Worm (Caenorhabditis elegans) whole organism, mixed stage, embryonic: ENCODE results near the gene EGAP2.1.

Experiments used
- M03D4.4 ChIP-seq: sonication (generic microtip); optimal IDR thresholded peaks from 2 replicates; lab custom pipeline; 2017; ENCODE audit warnings: mild to moderate bottlenecking, missing genetic modification characterization, missing compliant biosample characterization
- bed-3 ChIP-seq: fragments of 200-800 bp; sonication (Bioruptor generic); optimal IDR thresholded peaks from 3 replicates; lab custom pipeline; 2018; ENCODE audit warnings: mild to moderate bottlenecking, missing genetic modification characterization, moderate library complexity, missing compliant biosample characterization
- blmp-1 ChIP-seq: fragments of 150-350 bp; optimal IDR thresholded peaks from 2 replicates; lab custom pipeline; 2014; ENCODE audit warnings: missing biosample characterization, missing genetic modification characterization
- ceh-39 ChIP-seq: fragments of 150-350 bp; optimal IDR thresholded peaks from 2 replicates; lab custom pipeline; 2014; ENCODE audit warnings: missing biosample characterization, missing genetic modification characterization
- ceh-43 ChIP-seq: fragments of 200-800 bp; sonication (Bioruptor generic); optimal IDR thresholded peaks from 2 replicates; lab custom pipeline; 2018; ENCODE audit warnings: mild to moderate bottlenecking, missing genetic modification characterization, moderate library complexity, missing compliant biosample characterization
- ceh-83 ChIP-seq: fragments of 200-800 bp; sonication (Bioruptor generic); optimal IDR thresholded peaks from 2 replicates; lab custom pipeline; 2018; ENCODE audit warnings: mild to moderate bottlenecking, missing genetic modification characterization, missing compliant biosample characterization
- ces-1 ChIP-seq: fragments of 150-350 bp; optimal IDR thresholded peaks from 2 replicates; lab custom pipeline; 2014; ENCODE audit warnings: missing biosample characterization, missing genetic modification reagents, missing genetic modification characterization
- drap-1 ChIP-seq: fragments of 200-800 bp; sonication (Bioruptor generic); optimal IDR thresholded peaks from 3 replicates; lab custom pipeline; 2018; ENCODE audit warnings: mild to moderate bottlenecking, missing genetic modification characterization, missing compliant biosample characterization
- elt-1 ChIP-seq: sonication (generic microtip); optimal IDR thresholded peaks from 2 replicates; lab custom pipeline; 2017; ENCODE audit warnings: missing genetic modification characterization, mild to moderate bottlenecking, missing compliant biosample characterization, antibody characterized with exemption, moderate library complexity, borderline replicate concordance; ENCODE audit not compliant: insufficient read depth
- elt-3 ChIP-seq: fragments of 150-350 bp; optimal IDR thresholded peaks from 2 replicates; lab custom pipeline; 2014; ENCODE audit warnings: missing biosample characterization, missing genetic modification characterization
- flh-1 ChIP-seq: fragments of 200-800 bp; sonication (Bioruptor generic); optimal IDR thresholded peaks from 2 replicates; lab custom pipeline; 2018; ENCODE audit warnings: mild to moderate bottlenecking, missing genetic modification characterization, moderate library complexity, missing compliant biosample characterization
- ham-2 ChIP-seq: fragments of 200-800 bp; sonication (Bioruptor generic); optimal IDR thresholded peaks from 2 replicates; lab custom pipeline; 2018; ENCODE audit warnings: mild to moderate bottlenecking, missing genetic modification characterization, missing compliant biosample characterization
- hlh-1 ChIP-seq: fragments of 150-350 bp; optimal IDR thresholded peaks from 2 replicates; lab custom pipeline; 2014; ENCODE audit warnings: missing biosample characterization, missing genetic modification reagents, missing genetic modification characterization
- lin-13 ChIP-seq: fragments of 150-350 bp; optimal IDR thresholded peaks from 2 replicates; lab custom pipeline; 2014; ENCODE audit warnings: missing biosample characterization, missing genetic modification characterization
- lin-32 ChIP-seq: fragments of 200-800 bp; sonication (Bioruptor generic); optimal IDR thresholded peaks from 2 replicates; lab custom pipeline; 2018; ENCODE audit warnings: mild to moderate bottlenecking, missing genetic modification characterization, missing compliant biosample characterization
- lsy-2 ChIP-seq: fragments of 150-350 bp; optimal IDR thresholded peaks from 2 replicates; lab custom pipeline; 2014; ENCODE audit warnings: missing biosample characterization, missing genetic modification characterization
- mab-5 ChIP-seq: fragments of 150-350 bp; optimal IDR thresholded peaks from 2 replicates; lab custom pipeline; 2014; ENCODE audit warnings: missing biosample characterization, missing genetic modification characterization
- mep-1 ChIP-seq: fragments of 150-350 bp; optimal IDR thresholded peaks from 2 replicates; lab custom pipeline; 2017; ENCODE audit warnings: missing biosample characterization, missing genetic modification reagents, missing genetic modification characterization, inconsistent platforms
- mls-2 ChIP-seq: sonication (generic microtip); optimal IDR thresholded peaks from 2 replicates; lab custom pipeline; 2016; ENCODE audit warnings: mild to moderate bottlenecking, missing genetic modification characterization, moderate library complexity, missing compliant biosample characterization
- nhr-2 ChIP-seq: fragments of 150-350 bp; optimal IDR thresholded peaks from 2 replicates; lab custom pipeline; 2014; ENCODE audit warnings: missing biosample characterization, missing genetic modification characterization
- nhr-237 ChIP-seq: fragments of 150-350 bp; optimal IDR thresholded peaks from 2 replicates; lab custom pipeline; 2014; ENCODE audit warnings: missing biosample characterization, missing genetic modification characterization
- nhr-28 ChIP-seq: fragments of 150-350 bp; optimal IDR thresholded peaks from 2 replicates; lab custom pipeline; 2014; ENCODE audit warnings: missing biosample characterization, missing genetic modification characterization
- nhr-76 ChIP-seq: sonication (generic microtip); optimal IDR thresholded peaks from 2 replicates; lab custom pipeline; 2017; ENCODE audit warnings: missing biosample characterization, missing genetic modification characterization
- pha-4 ChIP-seq: fragments of 150-350 bp; optimal IDR thresholded peaks from 2 replicates; lab custom pipeline; 2018; ENCODE audit warnings: missing biosample characterization, missing genetic modification reagents, missing genetic modification characterization
- sem-2 ChIP-seq: fragments of 200-800 bp; sonication (Bioruptor generic); optimal IDR thresholded peaks from 2 replicates; lab custom pipeline; 2018; ENCODE audit warnings: mild to moderate bottlenecking, missing genetic modification characterization, missing compliant biosample characterization
- snpc-4 ChIP-seq: fragments of 150-350 bp; optimal IDR thresholded peaks from 2 replicates; lab custom pipeline; 2014; ENCODE audit warnings: missing biosample characterization, missing genetic modification characterization
- sptf-1 ChIP-seq: sonication (generic microtip); optimal IDR thresholded peaks from 2 replicates; lab custom pipeline; 2017; ENCODE audit warnings: mild to moderate bottlenecking, missing genetic modification characterization, moderate library complexity, missing compliant biosample characterization
- tbx-8 ChIP-seq: fragments of 200-800 bp; sonication (Bioruptor generic); optimal IDR thresholded peaks from 2 replicates; lab custom pipeline; 2018; ENCODE audit warnings: mild to moderate bottlenecking, missing genetic modification characterization, moderate library complexity, missing compliant biosample characterization
- unc-120 ChIP-seq: sonication (generic microtip); optimal IDR thresholded peaks from 2 replicates; lab custom pipeline; 2017; ENCODE audit warnings: missing genetic modification characterization, missing compliant biosample characterization; ENCODE audit not compliant: poor library complexity, severe bottlenecking
- unc-39 ChIP-seq: fragments of 150-350 bp; optimal IDR thresholded peaks from 2 replicates; lab custom pipeline; 2014; ENCODE audit warnings: missing biosample characterization, missing genetic modification characterization
- unc-62 ChIP-seq: fragments of 150-350 bp; optimal IDR thresholded peaks from 2 replicates; lab custom pipeline; 2014; ENCODE audit warnings: missing biosample characterization, missing genetic modification reagents, missing genetic modification characterization
- zip-8 ChIP-seq: fragments of 150-350 bp; optimal IDR thresholded peaks from 2 replicates; lab custom pipeline; 2014; ENCODE audit warnings: missing biosample characterization, missing genetic modification characterization
- ztf-11 ChIP-seq: fragments of 150-350 bp; optimal IDR thresholded peaks from 2 replicates; lab custom pipeline; 2014; ENCODE audit warnings: missing biosample characterization, missing genetic modification characterization

The EGAP2.1 gene

DNA sequence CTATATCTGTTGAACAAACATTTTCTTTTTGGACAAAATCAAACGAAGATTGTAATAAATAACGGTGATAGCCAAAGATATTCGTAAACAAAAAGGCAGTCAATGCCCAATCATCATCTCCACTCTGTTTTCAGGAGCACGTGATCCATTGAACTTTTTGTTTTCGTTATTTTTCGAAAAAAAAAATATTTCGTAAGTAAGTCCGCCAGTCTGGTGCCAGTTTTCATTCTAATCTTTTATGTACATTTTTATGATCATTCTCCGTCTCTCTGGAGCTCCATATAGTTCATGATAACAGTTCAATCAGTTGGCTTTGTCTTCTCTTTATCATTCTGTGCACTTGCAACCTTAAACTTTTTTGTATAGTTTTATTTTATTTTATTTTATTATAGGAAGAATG lies 28.3 kb upstream of the EGAP2.1 start, which contains the start of gene ampd-1:
ampd-1 (plus strand) TSS at position 393 of the 400 bp plus-strand sequence.
- no peak for TF ChIP-seq sptf-1
- TF ChIP-seq mep-1 (tag; lab: Kevin White, UChicago), result no peak
- no peak for TF ChIP-seq snpc-4 (tag; lab: Kevin White, UChicago)
- no peak for TF ChIP-seq elt-1 (tag; lab: Kevin White, UChicago)
- no peak for TF ChIP-seq nhr-28 (tag; lab: Kevin White, UChicago)
- no peak for TF ChIP-seq pha-4 (tag; lab: Kevin White, UChicago)
- no peak for TF ChIP-seq zip-8 (tag; lab: Kevin White, UChicago)
- no peak for TF ChIP-seq ces-1 (GFP tag; lab: Kevin White, UChicago)
- TF ChIP-seq flh-1 (GFP tag; lab: Kevin White, UChicago), result no peak

DNA sequence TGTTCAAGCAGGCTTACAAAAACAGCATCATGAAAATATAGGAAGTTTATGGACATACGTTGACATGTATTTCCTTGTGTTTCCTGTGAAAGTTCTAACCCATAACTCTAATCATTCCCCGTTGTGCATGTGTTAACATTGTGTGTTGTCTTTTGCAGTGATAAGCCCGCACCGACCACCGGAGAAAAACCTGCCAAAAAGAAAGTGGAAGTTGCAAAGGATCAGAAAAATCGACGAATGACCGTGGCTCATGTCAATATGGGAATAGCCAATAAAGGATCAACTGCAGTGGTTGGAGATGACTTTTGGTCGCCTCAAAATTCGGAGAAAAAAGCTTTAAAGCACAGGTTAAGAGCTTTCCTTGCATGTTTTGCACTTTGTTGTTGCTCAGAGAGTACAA lies 25.9 kb upstream of the EGAP2.1 start:
- TF ChIP-seq lin-32 (GFP tag; lab: Kevin White, UChicago) (no peak), mep-1 (tag; lab: Kevin White, UChicago) (no peak), hlh-1 (tag; lab: Kevin White, UChicago) (no peak), ztf-11 (tag; lab: Kevin White, UChicago) (no peak), ham-2 (GFP tag; lab: Kevin White, UChicago) (no peak), mls-2 (no peak), ceh-43 (no peak), snpc-4 (tag; lab: Kevin White, UChicago) (no peak), unc-39 (tag; lab: Kevin White, UChicago) (no peak), zip-8 (tag; lab: Kevin White, UChicago) (no peak), nhr-2 (tag; lab: Kevin White, UChicago) (no peak), sem-2 (GFP tag; lab: Kevin White, UChicago) (no peak), drap-1 (GFP tag; lab: Kevin White, UChicago) (no peak), unc-62 (GFP tag; lab: Kevin White, UChicago) (no peak), sptf-1 (no peak), tbx-8 (GFP tag; lab: Kevin White, UChicago) (no peak)
- TF ChIP-seq, all 35 proteins: peak for 0

DNA sequence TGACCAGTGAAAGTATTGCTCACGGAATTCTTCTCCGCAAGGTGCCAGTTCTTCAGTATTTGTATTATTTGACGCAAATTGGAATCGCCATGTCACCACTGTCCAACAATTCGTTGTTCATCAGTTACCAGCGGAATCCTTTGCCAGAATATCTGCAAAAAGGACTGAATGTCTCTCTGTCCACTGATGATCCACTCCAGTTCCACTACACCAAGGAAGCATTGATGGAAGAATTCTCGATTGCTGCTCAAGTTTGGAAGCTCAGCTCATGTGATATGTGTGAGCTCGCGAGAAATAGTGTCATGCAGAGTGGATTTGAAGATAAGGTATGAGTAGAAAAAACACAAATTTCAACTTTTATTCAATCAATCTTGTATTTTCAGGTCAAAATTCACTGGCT lies 22.1 kb upstream of the EGAP2.1 start:
- TF ChIP-seq lsy-2 (tag; lab: Kevin White, UChicago), result no peak
- TF ChIP-seq mab-5 (tag; lab: Kevin White, UChicago), result no peak
- TF ChIP-seq unc-39 (tag; lab: Kevin White, UChicago), result no peak
- TF ChIP-seq, all 35 proteins: peak for 0

DNA sequence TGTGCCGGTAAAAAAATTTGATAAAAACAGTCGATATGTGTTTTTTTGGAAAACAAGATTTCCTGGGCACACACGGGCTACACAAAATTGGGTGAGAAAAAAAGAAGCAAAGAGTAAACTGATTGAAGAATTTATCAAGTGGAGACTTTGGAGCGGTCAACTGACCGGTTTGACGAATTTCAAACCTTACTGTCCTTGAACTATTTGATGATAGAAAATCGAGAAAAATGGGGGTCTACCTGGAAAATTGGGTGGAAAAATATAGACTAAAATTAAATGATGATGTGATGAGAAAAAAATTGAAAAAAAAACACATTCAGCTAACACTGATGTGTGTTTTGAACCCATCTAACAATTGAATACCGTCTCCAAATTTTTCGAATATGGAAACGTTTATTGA lies 20.4 kb upstream of the EGAP2.1 start, which contains the start of gene C34F11.8:
C34F11.8 (minus strand) TSS at position 135 of the 400 bp plus-strand sequence.
- TF ChIP-seq ceh-43 (no peak), flh-1 (GFP tag; lab: Kevin White, UChicago) (no peak), blmp-1 (tag; lab: Kevin White, UChicago) (no peak), nhr-76 (no peak), hlh-1 (tag; lab: Kevin White, UChicago) (no peak), M03D4.4 (no peak), ces-1 (GFP tag; lab: Kevin White, UChicago) (no peak), lsy-2 (tag; lab: Kevin White, UChicago) (no peak), elt-3 (tag; lab: Kevin White, UChicago) (no peak), nhr-237 (tag; lab: Kevin White, UChicago) (no peak), ham-2 (GFP tag; lab: Kevin White, UChicago) (no peak), lin-13 (no peak), elt-1 (tag; lab: Kevin White, UChicago) (no peak), pha-4 (tag; lab: Kevin White, UChicago) (no peak)

DNA sequence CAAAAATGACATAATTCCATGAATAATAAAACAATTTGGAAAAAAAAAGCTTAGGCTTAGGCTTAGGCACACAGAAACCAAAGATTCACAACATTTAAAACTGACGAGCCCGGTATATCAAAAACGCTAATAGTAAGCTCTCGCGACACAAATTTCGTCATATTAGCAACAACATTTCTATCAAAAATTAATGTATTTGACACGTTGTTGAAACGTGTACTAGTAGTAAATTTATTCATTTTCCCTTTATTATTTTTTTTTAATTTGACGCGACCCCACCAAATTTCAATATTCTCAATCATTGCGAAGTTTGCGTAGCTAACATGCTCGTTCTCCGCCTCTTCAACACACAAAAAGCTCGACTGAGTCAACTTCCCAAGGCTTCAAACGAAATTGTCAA lies 19.2 kb upstream of the EGAP2.1 start, which contains the start of gene C34F11.2:
C34F11.2 (plus strand) TSS at position 301 of the 400 bp plus-strand sequence.
- TF ChIP-seq bed-3 (GFP tag; lab: Kevin White, UChicago), result no peak
- TF ChIP-seq mls-2, result no peak
- TF ChIP-seq ceh-83 (GFP tag; lab: Kevin White, UChicago), result no peak
- TF ChIP-seq zip-8 (tag; lab: Kevin White, UChicago), result no peak
- TF ChIP-seq nhr-28 (tag; lab: Kevin White, UChicago), result no peak
- TF ChIP-seq tbx-8 (GFP tag; lab: Kevin White, UChicago), result no peak
- TF ChIP-seq unc-120 (tag; lab: Kevin White, UChicago), result no peak
- no peak for TF ChIP-seq snpc-4 (tag; lab: Kevin White, UChicago)
- no peak for TF ChIP-seq unc-62 (GFP tag; lab: Kevin White, UChicago)
- TF ChIP-seq nhr-2 (tag; lab: Kevin White, UChicago), result no peak
- TF ChIP-seq unc-39 (tag; lab: Kevin White, UChicago), result no peak
- no peak for TF ChIP-seq nhr-76
- no peak for TF ChIP-seq ham-2 (GFP tag; lab: Kevin White, UChicago)
- TF ChIP-seq sem-2 (GFP tag; lab: Kevin White, UChicago), result no peak
- TF ChIP-seq ceh-39, result no peak
- no peak for TF ChIP-seq ces-1 (GFP tag; lab: Kevin White, UChicago)
- no peak for TF ChIP-seq pha-4 (tag; lab: Kevin White, UChicago)
- no peak for TF ChIP-seq flh-1 (GFP tag; lab: Kevin White, UChicago)
- TF ChIP-seq nhr-237 (tag; lab: Kevin White, UChicago), result no peak
- TF ChIP-seq elt-3 (tag; lab: Kevin White, UChicago), result no peak
